Worm (Caenorhabditis elegans) whole organism, L4/young adult: ENCODE results near the gene heh-1.

ENCODE experiments used
- W03F9.2 ChIP-seq: fragments of 150-350 bp; optimal IDR thresholded peaks from 2 replicates; lab custom pipeline; 2014; ENCODE audit warnings: missing biosample characterization, missing genetic modification characterization
- dao-5 ChIP-seq: sonication (generic microtip); optimal IDR thresholded peaks from 2 replicates; lab custom pipeline; 2016; ENCODE audit warnings: missing genotype, missing genetic modification characterization, moderate library complexity, missing compliant biosample characterization
- him-1 ChIP-seq: sonication (generic microtip); optimal IDR thresholded peaks from 2 replicates; lab custom pipeline; 2016; ENCODE audit warnings: missing genotype, missing genetic modification reagents, missing genetic modification characterization, missing compliant biosample characterization

DNA sequence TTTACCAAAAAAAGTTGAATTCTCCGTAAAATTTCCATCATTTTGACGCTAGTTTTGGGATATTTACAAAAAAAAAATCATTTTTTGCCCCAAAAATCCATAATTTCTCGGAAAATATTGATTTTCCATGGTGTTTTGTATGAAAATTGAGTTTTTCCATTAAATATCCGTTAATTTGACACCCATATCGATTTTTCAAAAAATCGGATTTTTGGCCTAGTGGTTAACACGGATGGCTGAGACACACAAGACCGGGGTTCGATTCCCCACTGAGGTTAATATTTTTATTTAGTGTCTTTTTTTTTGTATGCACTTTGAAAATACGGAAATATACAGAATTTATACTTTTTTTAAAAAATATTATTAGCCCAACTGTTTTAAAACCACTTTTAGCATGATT, 14.1 kb downstream of the heh-1 start:
- TF ChIP-seq W03F9.2 (tag; lab: Kevin White, UChicago) (no peak), him-1 (tag; lab: Kevin White, UChicago) (no peak), dao-5 (tag; lab: Kevin White, UChicago) (no peak)
